Worm (Caenorhabditis elegans) whole organism, L2 larva: Measurements from ENCODE around the gene C25E10.16.

Experiments
- F13H6.1 ChIP-seq: sonication (generic microtip); optimal IDR thresholded peaks from 2 replicates; lab custom pipeline; 2016; ENCODE audit warnings: missing genetic modification characterization, missing compliant biosample characterization
- R02D3.7 ChIP-seq: fragments of 150-350 bp; optimal IDR thresholded peaks from 2 replicates; lab custom pipeline; 2014; ENCODE audit warnings: missing biosample characterization, missing genetic modification characterization
- Y55F3AM.14 ChIP-seq: fragments of 200-800 bp; sonication (Bioruptor generic); optimal IDR thresholded peaks from 2 replicates; lab custom pipeline; 2018; ENCODE audit warnings: mild to moderate bottlenecking, missing genetic modification characterization, missing compliant biosample characterization
- ZK546.5 ChIP-seq: sonication (generic microtip); optimal IDR thresholded peaks from 2 replicates; lab custom pipeline; 2017; ENCODE audit warnings: missing biosample characterization, missing genetic modification characterization
- alr-1 ChIP-seq: fragments of 150-350 bp; optimal IDR thresholded peaks from 2 replicates; lab custom pipeline; 2014; ENCODE audit warnings: missing biosample characterization, missing genetic modification characterization
- aly-2 ChIP-seq: fragments of 150-350 bp; optimal IDR thresholded peaks from 2 replicates; lab custom pipeline; 2014; ENCODE audit warnings: missing biosample characterization, missing genetic modification characterization
- blmp-1 ChIP-seq: sonication (generic microtip); optimal IDR thresholded peaks from 2 replicates; lab custom pipeline; 2017; ENCODE audit warnings: missing genetic modification characterization, mild to moderate bottlenecking, missing compliant biosample characterization, antibody characterized with exemption, moderate library complexity; ENCODE audit not compliant: insufficient read depth
- ceh-16 ChIP-seq: fragments of 150-350 bp; optimal IDR thresholded peaks from 2 replicates; lab custom pipeline; 2014; ENCODE audit warnings: missing biosample characterization, missing genetic modification characterization
- ceh-82 ChIP-seq: fragments of 150-350 bp; optimal IDR thresholded peaks from 2 replicates; lab custom pipeline; 2014; ENCODE audit warnings: missing biosample characterization, missing genetic modification characterization
- crh-2 ChIP-seq: sonication (generic microtip); optimal IDR thresholded peaks from 2 replicates; lab custom pipeline; 2017; ENCODE audit warnings: missing biosample characterization, missing genetic modification characterization
- dmd-4 ChIP-seq: sonication (generic microtip); optimal IDR thresholded peaks from 2 replicates; lab custom pipeline; 2017; ENCODE audit warnings: missing biosample characterization, missing genetic modification characterization
- egl-27 ChIP-seq: sonication (generic microtip); optimal IDR thresholded peaks from 3 replicates; lab custom pipeline; 2017; ENCODE audit warnings: missing biosample characterization, missing genetic modification reagents, missing genetic modification characterization
- elt-1 ChIP-seq: fragments of 150-350 bp; optimal IDR thresholded peaks from 2 replicates; lab custom pipeline; 2014; ENCODE audit warnings: missing biosample characterization, missing genetic modification characterization
- fos-1 ChIP-seq: fragments of 150-350 bp; optimal IDR thresholded peaks from 2 replicates; lab custom pipeline; 2014; ENCODE audit warnings: missing biosample characterization, missing genetic modification characterization
- gmeb-1 ChIP-seq: fragments of 150-350 bp; optimal IDR thresholded peaks from 2 replicates; lab custom pipeline; 2014; ENCODE audit warnings: missing biosample characterization, missing genetic modification characterization
- lin-11 ChIP-seq: fragments of 150-350 bp; sonication (generic microtip); optimal IDR thresholded peaks from 2 replicates; lab custom pipeline; 2014; ENCODE audit warnings: missing biosample characterization, missing genetic modification characterization, inconsistent platforms, mixed read lengths
- lin-13 ChIP-seq: fragments of 150-350 bp; optimal IDR thresholded peaks from 2 replicates; lab custom pipeline; 2014; ENCODE audit warnings: missing biosample characterization, missing genetic modification reagents, missing genetic modification characterization
- lin-39 ChIP-seq: fragments of 150-350 bp; optimal IDR thresholded peaks from 2 replicates; lab custom pipeline; 2014; ENCODE audit warnings: missing biosample characterization, missing genetic modification reagents, missing genetic modification characterization
- lsy-2 ChIP-seq, 2 experiments: fragments of 150-350 bp in 1 of 2; sonication (generic microtip) in 1 of 2; optimal IDR thresholded peaks; 2 replicates each; lab custom pipeline; 2014 to 2017; ENCODE audit warnings: missing biosample characterization in 2 of 2, missing genetic modification characterization in 2 of 2
- mab-5 ChIP-seq: fragments of 150-350 bp; optimal IDR thresholded peaks from 2 replicates; lab custom pipeline; 2014; ENCODE audit warnings: missing biosample characterization, missing genetic modification characterization
- mbf-1 ChIP-seq: sonication (generic microtip); optimal IDR thresholded peaks from 2 replicates; lab custom pipeline; 2017; ENCODE audit warnings: missing biosample characterization, missing genetic modification characterization
- mdl-1 ChIP-seq, 2 experiments: fragments of 150-350 bp in 1 of 2; sonication (generic microtip) in 1 of 2; optimal IDR thresholded peaks; 2 replicates each; lab custom pipeline; 2017; ENCODE audit warnings: missing biosample characterization in 2 of 2, missing genetic modification characterization in 2 of 2
- nhr-10 ChIP-seq: sonication (generic microtip); optimal IDR thresholded peaks from 2 replicates; lab custom pipeline; 2017; ENCODE audit warnings: missing biosample characterization, missing genetic modification characterization
- nhr-11 ChIP-seq: fragments of 150-350 bp; optimal IDR thresholded peaks from 2 replicates; lab custom pipeline; 2014; ENCODE audit warnings: missing biosample characterization, missing genetic modification characterization
- nhr-12 ChIP-seq: fragments of 150-350 bp; optimal IDR thresholded peaks from 2 replicates; lab custom pipeline; 2014; ENCODE audit warnings: missing biosample characterization, missing genetic modification characterization
- nhr-129 ChIP-seq: fragments of 150-350 bp; optimal IDR thresholded peaks from 2 replicates; lab custom pipeline; 2014; ENCODE audit warnings: missing biosample characterization, missing genetic modification characterization
- nhr-21 ChIP-seq: fragments of 150-350 bp; optimal IDR thresholded peaks from 2 replicates; lab custom pipeline; 2014; ENCODE audit warnings: missing biosample characterization, missing genetic modification characterization
- nhr-23 ChIP-seq: fragments of 150-350 bp; optimal IDR thresholded peaks from 2 replicates; lab custom pipeline; 2014; ENCODE audit warnings: missing biosample characterization, missing genetic modification reagents, missing genetic modification characterization
- nhr-237 ChIP-seq: fragments of 150-350 bp; optimal IDR thresholded peaks from 2 replicates; lab custom pipeline; 2014; ENCODE audit warnings: missing biosample characterization, missing genetic modification characterization
- nhr-25 ChIP-seq: fragments of 150-350 bp; sonication (generic microtip); optimal IDR thresholded peaks from 3 replicates; lab custom pipeline; 2014; ENCODE audit warnings: missing biosample characterization, missing genetic modification characterization
- nhr-6 ChIP-seq: fragments of 150-350 bp; optimal IDR thresholded peaks from 2 replicates; lab custom pipeline; 2014; ENCODE audit warnings: missing biosample characterization, missing genetic modification characterization
- nhr-77 ChIP-seq: fragments of 150-350 bp; optimal IDR thresholded peaks from 2 replicates; lab custom pipeline; 2014; ENCODE audit warnings: missing biosample characterization, missing genetic modification characterization
- peb-1 ChIP-seq: fragments of 150-350 bp; optimal IDR thresholded peaks from 2 replicates; lab custom pipeline; 2014; ENCODE audit warnings: missing biosample characterization, missing genetic modification characterization
- skn-1 ChIP-seq: sonication (generic microtip); optimal IDR thresholded peaks from 2 replicates; lab custom pipeline; 2017; ENCODE audit warnings: missing biosample characterization, missing genetic modification characterization
- sma-3 ChIP-seq: sonication (generic microtip); optimal IDR thresholded peaks from 2 replicates; lab custom pipeline; 2016; ENCODE audit warnings: missing genetic modification reagents, missing genetic modification characterization, missing compliant biosample characterization
- sma-9 ChIP-seq, 2 experiments: fragments of 150-350 bp in 1 of 2; sonication (generic microtip) in 1 of 2; optimal IDR thresholded peaks; 2 replicates each; lab custom pipeline; 2014 to 2016; ENCODE audit warnings: missing genetic modification characterization in 2 of 2, mild to moderate bottlenecking in 1 of 2, missing biosample characterization in 1 of 2, missing compliant biosample characterization in 1 of 2, missing genetic modification reagents in 1 of 2, moderate library complexity in 1 of 2
- snpc-4 ChIP-seq: fragments of 150-350 bp; optimal IDR thresholded peaks from 2 replicates; lab custom pipeline; 2014; ENCODE audit warnings: missing biosample characterization, missing genetic modification characterization
- unc-39 ChIP-seq: fragments of 150-350 bp; optimal IDR thresholded peaks from 2 replicates; lab custom pipeline; 2014; ENCODE audit warnings: missing biosample characterization, missing genetic modification characterization
- unc-55 ChIP-seq: fragments of 150-350 bp; sonication (generic microtip); optimal IDR thresholded peaks from 3 replicates; lab custom pipeline; 2014; ENCODE audit warnings: missing biosample characterization, missing genetic modification reagents, missing genetic modification characterization
- zag-1 ChIP-seq: fragments of 150-350 bp; optimal IDR thresholded peaks from 2 replicates; lab custom pipeline; 2014; ENCODE audit warnings: missing biosample characterization, missing genetic modification characterization
- ztf-1 ChIP-seq: fragments of 200-800 bp; sonication (Bioruptor generic); conservative IDR thresholded peaks from 2 replicates; pipeline ENCODE4 v1.3.6; 2022; ENCODE audit warnings: missing genetic modification characterization, missing compliant biosample characterization
- ztf-11 ChIP-seq: sonication (generic microtip); optimal IDR thresholded peaks from 2 replicates; lab custom pipeline; 2017; ENCODE audit warnings: missing biosample characterization, missing genetic modification characterization
- ztf-4 ChIP-seq: fragments of 150-350 bp; optimal IDR thresholded peaks from 2 replicates; lab custom pipeline; 2014; ENCODE audit warnings: missing biosample characterization, missing genetic modification characterization

The C25E10.16 gene

DNA sequence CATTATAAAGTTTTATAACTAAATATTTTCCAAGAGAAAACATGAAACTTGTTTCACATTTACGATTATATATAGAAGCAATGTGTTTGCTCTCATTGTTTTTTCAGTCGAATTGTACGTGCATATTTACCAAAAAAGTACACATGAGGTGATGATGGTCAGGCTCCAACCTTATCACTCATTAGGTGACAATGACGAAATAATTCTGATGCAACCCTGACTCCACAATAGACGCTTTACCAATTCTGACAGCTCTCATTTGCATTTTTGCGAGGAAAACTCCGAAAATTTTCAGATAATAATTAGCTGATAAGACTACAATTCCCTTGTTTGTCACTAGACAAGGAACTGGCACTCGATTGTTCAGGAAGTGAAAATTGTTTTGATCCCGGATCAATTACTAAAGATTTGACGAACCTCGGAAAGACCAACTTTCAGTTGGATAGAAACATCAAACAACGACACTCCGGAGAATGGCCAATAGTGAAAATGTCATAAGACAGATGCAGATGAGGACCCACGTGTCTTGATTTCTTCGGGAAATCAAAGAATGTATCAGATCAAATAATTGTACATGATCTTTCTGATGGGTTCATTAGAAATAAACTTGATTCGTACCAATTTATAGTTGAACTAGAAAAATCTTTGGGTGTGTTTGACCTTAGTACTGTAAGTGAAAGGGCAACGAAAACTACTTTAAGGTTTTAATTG, 19.6 kb upstream of the C25E10.16 start:
- no peak for TF ChIP-seq Y55F3AM.14 (GFP tag; lab: Kevin White, UChicago)
- TF ChIP-seq nhr-129: peak; percentile 64
- peak; percentile 3 for TF ChIP-seq egl-27 (tag; lab: Kevin White, UChicago)
- peak; percentile 9 for TF ChIP-seq crh-2 (tag; lab: Kevin White, UChicago)
- TF ChIP-seq lin-39: no peak
- peak; percentile 69 for TF ChIP-seq blmp-1
- no peak for TF ChIP-seq ZK546.5 (tag; lab: Kevin White, UChicago)
- TF ChIP-seq ztf-11 (tag; lab: Kevin White, UChicago): no peak
- TF ChIP-seq nhr-25 (tag; lab: Kevin White, UChicago): peak; percentile 12
- TF ChIP-seq mdl-1 (tag; optimal IDR thresholded peaks at IDR 0.05; lab: Kevin White, UChicago): peak in 1 of 2 experiments; percentile 10
- no peak for TF ChIP-seq snpc-4
- TF ChIP-seq skn-1: peak; percentile 42
- TF ChIP-seq ztf-1 (GFP tag; lab: Robert Waterston, UW): no peak
- peak; percentile 48 for TF ChIP-seq sma-9 (GFP tag; optimal IDR thresholded peaks at IDR 0.05; lab: Kevin White, UChicago)
- no peak for TF ChIP-seq sma-9 (tag; optimal IDR thresholded peaks at IDR 0.05; lab: Kevin White, UChicago)
- TF ChIP-seq nhr-21 (tag; lab: Kevin White, UChicago): peak; percentile 5
- peak; percentile 83 for TF ChIP-seq fos-1
- peak; percentile 57 for TF ChIP-seq F13H6.1 (tag; lab: Kevin White, UChicago)
- peak; percentile 18 for TF ChIP-seq gmeb-1 (tag; lab: Kevin White, UChicago)
- no peak for TF ChIP-seq R02D3.7 (tag; lab: Kevin White, UChicago)
- TF ChIP-seq alr-1: no peak
- TF ChIP-seq unc-55 (GFP tag; lab: Kevin White, UChicago): no peak

DNA sequence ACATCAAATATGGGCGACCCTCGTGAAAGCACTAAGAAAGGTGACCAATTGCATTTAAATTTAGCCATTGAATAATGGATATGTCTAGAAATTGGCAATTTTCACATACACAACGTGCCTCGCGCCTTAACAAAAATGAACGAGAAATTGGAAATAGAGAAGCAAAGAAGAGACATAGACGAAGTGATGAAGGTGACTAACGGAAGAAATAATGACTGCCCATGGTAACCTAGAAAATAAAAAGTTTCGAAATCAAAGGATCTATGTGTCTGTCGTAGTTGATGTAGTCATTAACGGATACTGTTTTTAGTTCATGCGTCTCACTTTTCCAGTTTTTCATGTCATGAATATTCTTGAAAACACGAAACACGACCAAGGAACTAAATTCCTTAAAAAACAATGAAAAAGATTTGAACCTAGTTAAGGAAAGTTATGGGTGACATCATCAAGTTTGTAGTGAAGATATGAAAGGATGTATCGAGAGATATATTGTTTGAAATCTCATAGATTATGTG, 18.8 kb upstream of the C25E10.16 start:
- TF ChIP-seq nhr-25 (tag; lab: Kevin White, UChicago): peak; percentile 6
- TF ChIP-seq unc-39: no peak

DNA sequence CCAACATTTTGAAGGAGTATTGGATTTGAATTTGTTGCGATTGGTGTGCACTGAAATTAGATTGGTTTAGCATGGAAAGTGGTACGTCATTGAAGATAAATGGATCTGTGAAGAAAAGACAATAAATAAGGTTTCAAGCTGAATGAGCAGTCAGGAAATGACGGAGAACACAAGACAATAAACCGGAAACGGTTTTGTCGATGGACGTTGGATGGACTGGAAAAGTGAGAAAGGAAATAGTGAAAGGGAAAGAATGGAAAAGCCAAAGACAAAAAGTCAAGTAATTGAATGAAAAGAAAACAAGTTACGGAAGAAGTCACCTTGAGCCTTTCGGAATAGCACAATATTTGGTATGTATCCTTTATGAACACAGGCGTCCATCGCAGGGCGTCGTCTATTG, 16.9 kb upstream of the C25E10.16 start, which contains the start of gene T27E4.7:
TSS of gene T27E4.7 (minus strand) at position 50 of the 400 bp plus-strand sequence.
- TF ChIP-seq lin-39: no peak

DNA sequence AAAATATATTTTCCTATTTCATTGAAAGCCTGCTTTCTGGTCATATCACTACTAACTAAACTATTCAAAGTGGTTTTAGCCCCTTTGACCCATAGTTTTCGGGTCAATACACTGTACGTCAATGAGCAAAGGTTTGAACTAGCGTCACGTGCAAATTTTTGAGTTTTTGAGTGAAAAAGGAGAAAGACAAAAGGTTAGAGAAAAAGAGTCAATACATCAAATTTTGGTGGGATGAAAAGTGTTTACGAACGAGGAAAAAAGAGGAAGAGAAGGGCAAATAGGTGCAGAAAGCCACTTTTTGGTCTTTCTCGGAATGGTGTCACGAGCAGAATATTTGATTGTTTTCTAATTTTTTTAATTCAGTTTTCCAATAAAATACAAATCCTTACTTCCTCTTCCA, 16.5 kb upstream of the C25E10.16 start:
- TF ChIP-seq mbf-1 (no peak), nhr-21 (tag; lab: Kevin White, UChicago) (no peak), peb-1 (tag; lab: Kevin White, UChicago) (no peak), nhr-11 (tag; lab: Kevin White, UChicago) (no peak), ceh-82 (no peak), blmp-1 (no peak), unc-55 (GFP tag; lab: Kevin White, UChicago) (peak; percentile 15), lin-39 (no peak), zag-1 (tag; lab: Kevin White, UChicago) (no peak), mdl-1 (tag; optimal IDR thresholded peaks at IDR 0.05; lab: Kevin White, UChicago) (peak; percentile 13 to 17), egl-27 (tag; lab: Kevin White, UChicago) (no peak), nhr-129 (peak; percentile 54), nhr-10 (no peak), gmeb-1 (tag; lab: Kevin White, UChicago) (no peak), ceh-16 (tag; lab: Kevin White, UChicago) (no peak), Y55F3AM.14 (GFP tag; lab: Kevin White, UChicago) (no peak), aly-2 (tag; lab: Kevin White, UChicago) (no peak), lin-13 (GFP tag; lab: Kevin White, UChicago) (no peak), unc-39 (no peak), nhr-12 (tag; lab: Kevin White, UChicago) (no peak), ztf-11 (tag; lab: Kevin White, UChicago) (no peak), ztf-4 (tag; lab: Kevin White, UChicago) (no peak), nhr-6 (tag; lab: Kevin White, UChicago) (no peak), nhr-23 (no peak), alr-1 (no peak), nhr-237 (tag; lab: Kevin White, UChicago) (no peak), elt-1 (no peak), nhr-77 (tag; lab: Kevin White, UChicago) (no peak), mab-5 (no peak), crh-2 (tag; lab: Kevin White, UChicago) (peak; percentile 2), sma-3 (no peak), dmd-4 (tag; lab: Kevin White, UChicago) (no peak), sma-9 (GFP tag; optimal IDR thresholded peaks at IDR 0.05; lab: Kevin White, UChicago) (peak; percentile 60), sma-9 (tag; optimal IDR thresholded peaks at IDR 0.05; lab: Kevin White, UChicago) (no peak), nhr-25 (tag; lab: Kevin White, UChicago) (no peak), lin-11 (tag; lab: Kevin White, UChicago) (no peak), lsy-2 (tag; optimal IDR thresholded peaks at IDR 0.05; lab: Kevin White, UChicago) (no peak), F13H6.1 (tag; lab: Kevin White, UChicago) (peak; percentile 38), snpc-4 (no peak), fos-1 (no peak), R02D3.7 (tag; lab: Kevin White, UChicago) (no peak)
